Worm (Caenorhabditis elegans) whole organism, mixed stage, embryonic: ENCODE measurements around the gene F13D11.4.
A peak's percentile ranks its signal among the peaks of the same experiment; 100 is the strongest.

Experiments
- ceh-39 ChIP-seq: fragments of 150-350 bp; optimal IDR thresholded peaks from 2 replicates; lab custom pipeline; 2014; ENCODE audit warnings: missing biosample characterization, missing genetic modification characterization
- ces-1 ChIP-seq: fragments of 150-350 bp; optimal IDR thresholded peaks from 2 replicates; lab custom pipeline; 2014; ENCODE audit warnings: missing biosample characterization, missing genetic modification reagents, missing genetic modification characterization
- elt-3 ChIP-seq: fragments of 150-350 bp; optimal IDR thresholded peaks from 2 replicates; lab custom pipeline; 2014; ENCODE audit warnings: missing biosample characterization, missing genetic modification characterization
- flh-1 ChIP-seq: fragments of 200-800 bp; sonication (Bioruptor generic); optimal IDR thresholded peaks from 2 replicates; lab custom pipeline; 2018; ENCODE audit warnings: mild to moderate bottlenecking, missing genetic modification characterization, moderate library complexity, missing compliant biosample characterization
- lin-13 ChIP-seq: fragments of 150-350 bp; optimal IDR thresholded peaks from 2 replicates; lab custom pipeline; 2014; ENCODE audit warnings: missing biosample characterization, missing genetic modification characterization
- mep-1 ChIP-seq: fragments of 150-350 bp; optimal IDR thresholded peaks from 2 replicates; lab custom pipeline; 2017; ENCODE audit warnings: missing biosample characterization, missing genetic modification reagents, missing genetic modification characterization, inconsistent platforms
- mls-2 ChIP-seq: sonication (generic microtip); optimal IDR thresholded peaks from 2 replicates; lab custom pipeline; 2016; ENCODE audit warnings: mild to moderate bottlenecking, missing genetic modification characterization, moderate library complexity, missing compliant biosample characterization
- nhr-237 ChIP-seq: fragments of 150-350 bp; optimal IDR thresholded peaks from 2 replicates; lab custom pipeline; 2014; ENCODE audit warnings: missing biosample characterization, missing genetic modification characterization
- nhr-28 ChIP-seq: fragments of 150-350 bp; optimal IDR thresholded peaks from 2 replicates; lab custom pipeline; 2014; ENCODE audit warnings: missing biosample characterization, missing genetic modification characterization
- snpc-4 ChIP-seq: fragments of 150-350 bp; optimal IDR thresholded peaks from 2 replicates; lab custom pipeline; 2014; ENCODE audit warnings: missing biosample characterization, missing genetic modification characterization
- tbx-8 ChIP-seq: fragments of 200-800 bp; sonication (Bioruptor generic); optimal IDR thresholded peaks from 2 replicates; lab custom pipeline; 2018; ENCODE audit warnings: mild to moderate bottlenecking, missing genetic modification characterization, moderate library complexity, missing compliant biosample characterization
- unc-39 ChIP-seq: fragments of 150-350 bp; optimal IDR thresholded peaks from 2 replicates; lab custom pipeline; 2014; ENCODE audit warnings: missing biosample characterization, missing genetic modification characterization
- ztf-11 ChIP-seq: fragments of 150-350 bp; optimal IDR thresholded peaks from 2 replicates; lab custom pipeline; 2014; ENCODE audit warnings: missing biosample characterization, missing genetic modification characterization

DNA sequence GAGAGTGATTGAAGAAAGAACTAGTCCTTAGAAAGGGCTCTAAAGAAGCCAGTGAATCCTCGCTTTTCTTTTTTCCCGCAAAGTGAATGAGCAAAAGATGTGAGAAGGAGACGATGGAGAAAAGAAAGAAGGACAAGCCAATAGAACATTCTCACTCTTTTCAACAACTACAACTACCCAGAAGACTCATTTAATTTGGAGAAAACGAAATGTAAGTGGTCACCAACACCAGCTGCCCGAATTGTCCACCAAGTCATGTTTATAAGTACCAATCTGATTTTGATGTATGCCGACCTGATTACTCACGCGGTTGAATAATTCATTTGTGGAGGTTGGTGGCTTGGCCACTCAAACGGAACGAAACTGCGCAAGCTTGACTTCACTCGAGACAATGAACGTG, 32.0 kb downstream of the F13D11.4 start:
- no peak for TF ChIP-seq nhr-237 (tag; lab: Kevin White, UChicago)
- TF ChIP-seq nhr-28 (tag; lab: Kevin White, UChicago), result no peak
- no peak for TF ChIP-seq mls-2 (tag; lab: Kevin White, UChicago)
- TF ChIP-seq tbx-8 (GFP tag; lab: Kevin White, UChicago), result no peak
- TF ChIP-seq unc-39 (tag; lab: Kevin White, UChicago), result no peak
- no peak for TF ChIP-seq mep-1 (tag; lab: Kevin White, UChicago)
- no peak for TF ChIP-seq ztf-11
- no peak for TF ChIP-seq elt-3 (tag; lab: Kevin White, UChicago)
- peak; percentile 92 for TF ChIP-seq ces-1 (GFP tag; lab: Kevin White, UChicago)
- no peak for TF ChIP-seq lin-13 (tag; lab: Kevin White, UChicago)
- TF ChIP-seq snpc-4, result no peak
- no peak for TF ChIP-seq flh-1
- no peak for TF ChIP-seq ceh-39 (tag; lab: Kevin White, UChicago)
